Worm (Caenorhabditis elegans): Measurements from ENCODE around the gene snb-1.

DNA sequence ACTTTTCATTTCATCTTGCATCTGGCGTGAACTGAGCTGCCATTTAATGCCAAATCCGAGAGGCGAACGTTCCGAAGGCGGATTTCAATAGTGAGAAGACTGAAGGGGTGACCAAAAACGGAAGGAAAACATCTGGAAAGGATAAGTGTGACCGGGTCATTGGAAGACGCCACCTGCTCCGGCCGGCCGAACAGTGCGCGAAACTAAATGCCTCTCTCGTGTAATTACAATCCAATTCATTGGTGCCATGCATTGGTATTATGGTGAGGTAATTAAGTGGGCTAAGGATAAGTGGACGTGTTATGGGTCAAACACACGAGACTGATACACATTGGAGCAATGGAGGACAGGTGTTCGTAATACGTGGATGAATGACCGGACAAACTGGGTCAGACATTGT lies 28.2 kb upstream of the snb-1 start:
- TF ChIP-seq elt-2 (tag; optimal IDR thresholded peaks at IDR 0.05): no peak
- TF ChIP-seq hlh-30 (tag; optimal IDR thresholded peaks at IDR 0.05; ENCODE audit: insufficient read depth): no peak
- TF ChIP-seq ama-1 (optimal IDR thresholded peaks at IDR 0.05): no peak
- no peak for TF ChIP-seq nhr-11 (tag; optimal IDR thresholded peaks at IDR 0.05)
- no peak for TF ChIP-seq Y22D7AL.16 (tag; optimal IDR thresholded peaks at IDR 0.05)
- TF ChIP-seq T23F11.4 (GFP tag; optimal IDR thresholded peaks at IDR 0.05): no peak
- TF ChIP-seq lin-11 (tag; optimal IDR thresholded peaks at IDR 0.05): no peak
